Worm (Caenorhabditis elegans) whole organism, mixed stage, embryonic: ENCODE data around the gene znf-622.

ENCODE experiments used
- M03D4.4 ChIP-seq: sonication (generic microtip); optimal IDR thresholded peaks from 2 replicates; lab custom pipeline; 2017; ENCODE audit warnings: mild to moderate bottlenecking, missing genetic modification characterization, missing compliant biosample characterization
- bed-3 ChIP-seq: fragments of 200-800 bp; sonication (Bioruptor generic); optimal IDR thresholded peaks from 3 replicates; lab custom pipeline; 2018; ENCODE audit warnings: mild to moderate bottlenecking, missing genetic modification characterization, moderate library complexity, missing compliant biosample characterization
- ceh-39 ChIP-seq: fragments of 150-350 bp; optimal IDR thresholded peaks from 2 replicates; lab custom pipeline; 2014; ENCODE audit warnings: missing biosample characterization, missing genetic modification characterization
- ceh-43 ChIP-seq: fragments of 200-800 bp; sonication (Bioruptor generic); optimal IDR thresholded peaks from 2 replicates; lab custom pipeline; 2018; ENCODE audit warnings: mild to moderate bottlenecking, missing genetic modification characterization, moderate library complexity, missing compliant biosample characterization
- ceh-83 ChIP-seq: fragments of 200-800 bp; sonication (Bioruptor generic); optimal IDR thresholded peaks from 2 replicates; lab custom pipeline; 2018; ENCODE audit warnings: mild to moderate bottlenecking, missing genetic modification characterization, missing compliant biosample characterization
- ces-1 ChIP-seq: fragments of 150-350 bp; optimal IDR thresholded peaks from 2 replicates; lab custom pipeline; 2014; ENCODE audit warnings: missing biosample characterization, missing genetic modification reagents, missing genetic modification characterization
- cnd-1 ChIP-seq: fragments of 200-800 bp; sonication (Bioruptor generic); optimal IDR thresholded peaks from 2 replicates; lab custom pipeline; 2018; ENCODE audit warnings: mild to moderate bottlenecking, missing genetic modification characterization, missing compliant biosample characterization
- drap-1 ChIP-seq: fragments of 200-800 bp; sonication (Bioruptor generic); optimal IDR thresholded peaks from 3 replicates; lab custom pipeline; 2018; ENCODE audit warnings: mild to moderate bottlenecking, missing genetic modification characterization, missing compliant biosample characterization
- elt-1 ChIP-seq: sonication (generic microtip); optimal IDR thresholded peaks from 2 replicates; lab custom pipeline; 2017; ENCODE audit warnings: missing genetic modification characterization, mild to moderate bottlenecking, missing compliant biosample characterization, antibody characterized with exemption, moderate library complexity, borderline replicate concordance; ENCODE audit not compliant: insufficient read depth
- elt-3 ChIP-seq: fragments of 150-350 bp; optimal IDR thresholded peaks from 2 replicates; lab custom pipeline; 2014; ENCODE audit warnings: missing biosample characterization, missing genetic modification characterization
- flh-1 ChIP-seq: fragments of 200-800 bp; sonication (Bioruptor generic); optimal IDR thresholded peaks from 2 replicates; lab custom pipeline; 2018; ENCODE audit warnings: mild to moderate bottlenecking, missing genetic modification characterization, moderate library complexity, missing compliant biosample characterization
- ham-2 ChIP-seq: fragments of 200-800 bp; sonication (Bioruptor generic); optimal IDR thresholded peaks from 2 replicates; lab custom pipeline; 2018; ENCODE audit warnings: mild to moderate bottlenecking, missing genetic modification characterization, missing compliant biosample characterization
- hlh-1 ChIP-seq: fragments of 150-350 bp; optimal IDR thresholded peaks from 2 replicates; lab custom pipeline; 2014; ENCODE audit warnings: missing biosample characterization, missing genetic modification reagents, missing genetic modification characterization
- lin-13 ChIP-seq: fragments of 150-350 bp; optimal IDR thresholded peaks from 2 replicates; lab custom pipeline; 2014; ENCODE audit warnings: missing biosample characterization, missing genetic modification characterization
- lin-32 ChIP-seq: fragments of 200-800 bp; sonication (Bioruptor generic); optimal IDR thresholded peaks from 2 replicates; lab custom pipeline; 2018; ENCODE audit warnings: mild to moderate bottlenecking, missing genetic modification characterization, missing compliant biosample characterization
- lsy-2 ChIP-seq: fragments of 150-350 bp; optimal IDR thresholded peaks from 2 replicates; lab custom pipeline; 2014; ENCODE audit warnings: missing biosample characterization, missing genetic modification characterization
- mep-1 ChIP-seq: fragments of 150-350 bp; optimal IDR thresholded peaks from 2 replicates; lab custom pipeline; 2017; ENCODE audit warnings: missing biosample characterization, missing genetic modification reagents, missing genetic modification characterization, inconsistent platforms
- mls-2 ChIP-seq: sonication (generic microtip); optimal IDR thresholded peaks from 2 replicates; lab custom pipeline; 2016; ENCODE audit warnings: mild to moderate bottlenecking, missing genetic modification characterization, moderate library complexity, missing compliant biosample characterization
- nhr-2 ChIP-seq: fragments of 150-350 bp; optimal IDR thresholded peaks from 2 replicates; lab custom pipeline; 2014; ENCODE audit warnings: missing biosample characterization, missing genetic modification characterization
- nhr-237 ChIP-seq: fragments of 150-350 bp; optimal IDR thresholded peaks from 2 replicates; lab custom pipeline; 2014; ENCODE audit warnings: missing biosample characterization, missing genetic modification characterization
- nhr-28 ChIP-seq: fragments of 150-350 bp; optimal IDR thresholded peaks from 2 replicates; lab custom pipeline; 2014; ENCODE audit warnings: missing biosample characterization, missing genetic modification characterization
- nhr-76 ChIP-seq: sonication (generic microtip); optimal IDR thresholded peaks from 2 replicates; lab custom pipeline; 2017; ENCODE audit warnings: missing biosample characterization, missing genetic modification characterization
- pha-4 ChIP-seq: fragments of 150-350 bp; optimal IDR thresholded peaks from 2 replicates; lab custom pipeline; 2018; ENCODE audit warnings: missing biosample characterization, missing genetic modification reagents, missing genetic modification characterization
- tbx-8 ChIP-seq: fragments of 200-800 bp; sonication (Bioruptor generic); optimal IDR thresholded peaks from 2 replicates; lab custom pipeline; 2018; ENCODE audit warnings: mild to moderate bottlenecking, missing genetic modification characterization, moderate library complexity, missing compliant biosample characterization
- unc-120 ChIP-seq: sonication (generic microtip); optimal IDR thresholded peaks from 2 replicates; lab custom pipeline; 2017; ENCODE audit warnings: missing genetic modification characterization, missing compliant biosample characterization; ENCODE audit not compliant: poor library complexity, severe bottlenecking
- unc-62 ChIP-seq: fragments of 150-350 bp; optimal IDR thresholded peaks from 2 replicates; lab custom pipeline; 2014; ENCODE audit warnings: missing biosample characterization, missing genetic modification reagents, missing genetic modification characterization
- zip-8 ChIP-seq: fragments of 150-350 bp; optimal IDR thresholded peaks from 2 replicates; lab custom pipeline; 2014; ENCODE audit warnings: missing biosample characterization, missing genetic modification characterization
- ztf-11 ChIP-seq: fragments of 150-350 bp; optimal IDR thresholded peaks from 2 replicates; lab custom pipeline; 2014; ENCODE audit warnings: missing biosample characterization, missing genetic modification characterization

znf-622 gene

DNA sequence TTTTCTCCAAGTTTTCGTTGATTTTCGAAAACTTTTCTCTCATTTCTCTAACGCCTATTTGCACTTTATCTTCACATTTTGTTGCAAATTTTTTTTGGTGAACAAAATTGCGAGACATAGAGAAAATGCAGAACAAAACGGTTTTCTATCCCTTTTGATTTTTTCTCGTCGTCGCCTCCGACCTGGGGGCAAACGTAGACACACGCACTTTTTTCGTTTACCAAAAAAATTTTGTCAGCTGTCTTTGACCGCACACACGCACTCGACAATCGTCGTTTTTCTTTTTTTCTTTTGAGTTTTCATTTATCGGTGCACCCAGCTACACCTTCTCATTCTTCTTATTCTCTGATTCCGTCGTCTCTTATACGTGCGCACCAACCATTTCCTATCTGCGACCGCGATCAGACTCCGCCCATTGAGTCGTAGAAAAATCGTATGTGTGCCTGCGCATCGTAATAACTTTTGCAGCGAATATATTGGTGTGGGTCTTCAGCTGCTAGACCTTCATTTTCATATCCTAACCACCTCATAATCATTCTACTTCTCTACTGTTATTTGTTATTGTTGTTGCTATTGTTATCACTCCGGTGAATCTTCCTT is 19.0 kb upstream of the znf-622 start:
- no peak for TF ChIP-seq flh-1 (GFP tag; lab: Kevin White, UChicago)
- TF ChIP-seq elt-1 (tag; lab: Kevin White, UChicago): peak; percentile 30
- TF ChIP-seq, all 35 proteins: peak for 1

DNA sequence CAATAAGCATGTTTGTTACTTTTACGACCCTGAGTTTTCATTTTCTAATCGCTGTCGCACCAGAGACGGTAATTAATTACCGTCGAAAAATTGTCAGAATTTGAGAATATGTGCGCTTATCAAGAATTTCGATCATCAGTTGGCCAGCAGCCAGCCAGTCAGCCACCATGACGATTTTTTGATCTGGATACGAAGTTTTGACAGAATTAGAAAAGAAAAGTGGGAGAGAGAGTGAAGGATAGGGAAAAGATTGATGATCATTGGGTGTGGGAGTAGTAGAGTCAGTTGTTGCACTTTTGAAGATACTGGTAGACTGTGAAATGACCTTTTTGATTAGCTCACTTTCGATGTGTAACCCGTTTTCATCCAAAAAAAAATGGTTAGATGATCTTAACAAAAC is 17.0 kb upstream of the znf-622 start:
- peak; percentile 24 for TF ChIP-seq unc-62 (GFP tag; lab: Kevin White, UChicago)
- no peak for TF ChIP-seq bed-3 (GFP tag; lab: Kevin White, UChicago)
- TF ChIP-seq hlh-1 (tag; lab: Kevin White, UChicago): peak; percentile 41
- TF ChIP-seq, all 35 proteins: peak for 2

DNA sequence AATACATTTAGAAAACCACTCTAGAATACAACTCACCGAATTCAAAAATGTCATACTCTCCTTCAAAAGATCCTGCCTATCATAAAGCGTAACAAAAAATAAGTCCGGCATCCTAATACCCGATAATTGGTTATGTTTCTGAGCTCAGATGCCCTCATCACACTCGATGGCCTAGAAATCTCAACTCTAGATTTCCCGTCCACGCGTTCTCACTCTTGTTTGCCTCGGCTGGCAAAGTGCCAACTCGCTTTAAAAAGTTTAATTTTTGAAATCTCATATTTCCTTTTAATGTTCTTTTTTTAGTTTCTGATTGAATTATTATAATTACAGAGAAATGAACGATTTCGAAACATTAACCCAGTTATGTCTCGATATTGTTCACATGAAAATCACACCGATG is 13.7 kb upstream of the znf-622 start, which contains the start of the genes C56G2.15 and thoc-2:
C56G2.15 (minus strand) TSS at position 188 of the 400 bp plus-strand sequence.
thoc-2 (plus strand) TSS at position 331 of the 400 bp plus-strand sequence.
- TF ChIP-seq mep-1: no peak
- no peak for TF ChIP-seq lin-13 (tag; lab: Kevin White, UChicago)
- TF ChIP-seq, all 35 proteins: peak for 0

ce11 chrIII:6368524-6368923 is 12.9 kb upstream of the znf-622 start:
- no peak for TF ChIP-seq unc-62 (GFP tag; lab: Kevin White, UChicago)
- TF ChIP-seq ceh-43: no peak
- no peak for TF ChIP-seq cnd-1 (tag; lab: Kevin White, UChicago)
- no peak for TF ChIP-seq ces-1 (GFP tag; lab: Kevin White, UChicago)
- TF ChIP-seq pha-4 (tag; lab: Kevin White, UChicago): no peak
- no peak for TF ChIP-seq zip-8 (tag; lab: Kevin White, UChicago)
- TF ChIP-seq tbx-8 (GFP tag; lab: Kevin White, UChicago): no peak
- TF ChIP-seq mls-2 (tag; lab: Kevin White, UChicago): no peak
- no peak for TF ChIP-seq hlh-1 (tag; lab: Kevin White, UChicago)
- TF ChIP-seq unc-120 (tag; lab: Kevin White, UChicago): no peak
- TF ChIP-seq nhr-28: no peak
- TF ChIP-seq elt-3 (tag; lab: Kevin White, UChicago): no peak
- TF ChIP-seq nhr-237 (tag; lab: Kevin White, UChicago): no peak
- TF ChIP-seq, all 35 proteins: peak for 0

DNA sequence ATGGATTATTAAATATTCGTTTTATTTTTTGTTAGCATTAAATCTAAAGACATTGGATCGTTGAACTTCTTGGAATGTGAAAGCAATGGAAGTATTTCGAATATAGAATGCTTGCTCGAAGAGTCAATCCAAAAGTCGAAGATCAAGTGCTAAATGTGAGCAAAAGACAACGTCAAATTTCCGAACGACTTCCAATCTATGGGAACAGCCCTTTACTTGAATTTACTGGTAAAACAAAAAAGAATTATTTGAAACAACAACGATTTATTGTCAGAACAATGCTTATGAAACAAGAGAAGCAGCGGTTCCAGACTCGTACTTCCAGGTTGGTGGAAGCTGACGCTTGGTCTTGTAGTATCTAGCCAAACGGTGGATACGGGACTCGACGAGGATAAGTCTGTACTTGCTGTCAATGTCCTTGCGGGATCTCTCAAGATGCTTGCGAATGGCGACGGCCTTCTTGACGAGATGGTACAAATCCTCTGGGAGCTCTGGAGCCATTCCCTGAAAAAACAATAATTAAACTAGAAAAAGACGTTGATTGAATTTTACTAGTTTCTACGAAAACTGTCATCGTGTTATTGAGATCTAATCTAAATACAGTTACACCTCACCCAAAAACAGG is 7.5 kb upstream of the znf-622 start:
- TF ChIP-seq pha-4 (tag; lab: Kevin White, UChicago) (no peak), ces-1 (GFP tag; lab: Kevin White, UChicago) (no peak), ham-2 (GFP tag; lab: Kevin White, UChicago) (no peak), lsy-2 (tag; lab: Kevin White, UChicago) (no peak), lin-13 (tag; lab: Kevin White, UChicago) (no peak), flh-1 (GFP tag; lab: Kevin White, UChicago) (no peak), ceh-43 (no peak), M03D4.4 (no peak), ceh-83 (GFP tag; lab: Kevin White, UChicago) (no peak), hlh-1 (tag; lab: Kevin White, UChicago) (no peak), nhr-76 (tag; lab: Kevin White, UChicago) (no peak), tbx-8 (GFP tag; lab: Kevin White, UChicago) (no peak), unc-120 (tag; lab: Kevin White, UChicago) (no peak), nhr-237 (tag; lab: Kevin White, UChicago) (no peak)

DNA sequence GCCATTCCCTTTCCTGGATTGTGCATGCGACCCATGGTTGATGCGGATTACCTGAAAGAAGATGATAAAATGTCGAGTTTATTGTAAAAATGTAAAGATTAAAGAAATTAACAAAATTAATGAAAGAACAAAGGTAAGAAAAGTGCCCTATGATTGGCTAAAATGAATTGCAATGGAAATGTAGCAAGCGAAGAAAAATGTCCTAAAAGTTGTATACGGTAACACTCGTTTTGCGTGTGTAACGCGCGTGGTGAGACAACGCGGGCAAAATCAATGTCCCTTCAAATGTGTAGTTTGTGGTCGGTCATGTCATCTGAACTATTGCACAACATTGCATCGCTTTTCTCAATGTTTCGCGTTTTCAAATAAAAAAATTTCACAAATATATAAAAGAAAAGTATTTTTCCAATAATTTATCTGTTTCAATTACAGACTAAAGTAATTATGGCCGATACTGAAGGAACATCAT is 6.5 kb upstream of the znf-622 start, which contains the start of the genes rps-13 and nfx-1:
rps-13 (minus strand) TSS at position 51 of the 469 bp plus-strand sequence.
nfx-1 (plus strand) TSS at position 433 of the 469 bp plus-strand sequence.
- TF ChIP-seq drap-1 (GFP tag; lab: Kevin White, UChicago) (peak; percentile 2), pha-4 (tag; lab: Kevin White, UChicago) (peak; percentile 88), ceh-39 (tag; lab: Kevin White, UChicago) (peak; percentile 30), nhr-28 (no peak), ceh-83 (GFP tag; lab: Kevin White, UChicago) (no peak), lin-13 (tag; lab: Kevin White, UChicago) (peak; percentile 68), nhr-237 (tag; lab: Kevin White, UChicago) (peak; percentile 59), lin-32 (GFP tag; lab: Kevin White, UChicago) (no peak), ztf-11 (tag; lab: Kevin White, UChicago) (no peak), cnd-1 (tag; lab: Kevin White, UChicago) (no peak), ham-2 (GFP tag; lab: Kevin White, UChicago) (peak; percentile 34), mep-1 (peak; percentile 93), lsy-2 (tag; lab: Kevin White, UChicago) (peak; percentile 98), mls-2 (tag; lab: Kevin White, UChicago) (peak; percentile 20), M03D4.4 (no peak), unc-120 (tag; lab: Kevin White, UChicago) (peak; percentile 72), flh-1 (GFP tag; lab: Kevin White, UChicago) (no peak), nhr-2 (tag; lab: Kevin White, UChicago) (peak; percentile 56), hlh-1 (tag; lab: Kevin White, UChicago) (peak; percentile 65)
